Fruit fly (Drosophila melanogaster) whole organism, embryonic: Measurements from ENCODE around the gene H2.0.
A peak's percentile ranks its signal among the peaks of the same experiment; 100 is the strongest.

Experiments used
- Abd-B ChIP-seq: fragments of 200-800 bp; sonication (Bioruptor generic); optimal IDR thresholded peaks from 2 replicates; lab custom pipeline; 2018; ENCODE audit warnings: missing biosample characterization, mild to moderate bottlenecking, missing genetic modification characterization, moderate library complexity
- Adf1 ChIP-seq: fragments of 200-800 bp; sonication (Bioruptor generic); IDR thresholded peaks from 2 replicates; pipeline ENCODE4 v1.3.6; 2022; ENCODE audit warnings: missing biosample characterization, missing genetic modification characterization
- Antp ChIP-seq: fragments of 200-800 bp; sonication (Bioruptor generic); optimal IDR thresholded peaks from 3 replicates; lab custom pipeline; 2016; ENCODE audit warnings: missing biosample characterization, missing genetic modification characterization
- CG10543 ChIP-seq: fragments of 200-800 bp; sonication (Bioruptor generic); optimal IDR thresholded peaks from 3 replicates; lab custom pipeline; 2017; ENCODE audit warnings: missing biosample characterization, mild to moderate bottlenecking, missing genetic modification characterization, moderate library complexity
- CG11247 ChIP-seq: fragments of 200-800 bp; sonication (Bioruptor generic); IDR thresholded peaks from 2 replicates; pipeline ENCODE4 v1.3.6; 2022; ENCODE audit warnings: missing biosample characterization, missing genetic modification characterization
- CG12236 ChIP-seq: fragments of 200-800 bp; sonication (Bioruptor generic); optimal IDR thresholded peaks from 2 replicates; lab custom pipeline; 2016; ENCODE audit warnings: missing biosample characterization, missing genetic modification characterization
- CG12299 ChIP-seq: fragments of 200-800 bp; sonication (Bioruptor generic); optimal IDR thresholded peaks from 2 replicates; lab custom pipeline; 2018; ENCODE audit warnings: missing biosample characterization, mild to moderate bottlenecking, missing genetic modification characterization
- CG13287 ChIP-seq: fragments of 200-800 bp; sonication (Bioruptor generic); IDR thresholded peaks from 2 replicates; pipeline ENCODE4 v1.3.6; 2022; ENCODE audit warnings: missing biosample characterization, missing genetic modification characterization; ENCODE audit not compliant: partially characterized antibody
- CG13624 ChIP-seq: fragments of 200-800 bp; sonication (Bioruptor generic); optimal IDR thresholded peaks from 2 replicates; lab custom pipeline; 2016; ENCODE audit warnings: missing biosample characterization, missing genetic modification characterization
- CG14667 ChIP-seq: fragments of 200-800 bp; sonication (Bioruptor generic); IDR thresholded peaks from 2 replicates; pipeline ENCODE4 v1.3.6; 2022; ENCODE audit warnings: missing biosample characterization, missing genetic modification characterization
- CG15073 ChIP-seq: fragments of 200-800 bp; sonication (Bioruptor generic); optimal IDR thresholded peaks from 2 replicates; lab custom pipeline; 2016; ENCODE audit warnings: missing biosample characterization, missing genetic modification characterization
- CG15514 ChIP-seq: fragments of 200-800 bp; sonication (Bioruptor generic); optimal IDR thresholded peaks from 3 replicates; lab custom pipeline; 2017; ENCODE audit warnings: missing biosample characterization, missing genetic modification characterization, mild to moderate bottlenecking, moderate library complexity, missing genetic modification reagents
- CG15601 ChIP-seq: fragments of 200-800 bp; sonication (Bioruptor generic); optimal IDR thresholded peaks from 3 replicates; lab custom pipeline; 2019; ENCODE audit warnings: missing biosample characterization, mild to moderate bottlenecking, missing genetic modification characterization, moderate library complexity
- CG15696 ChIP-seq: fragments of 200-800 bp; sonication (Bioruptor generic); optimal IDR thresholded peaks from 2 replicates; lab custom pipeline; 2019; ENCODE audit warnings: missing biosample characterization, mild to moderate bottlenecking, missing genetic modification characterization, moderate library complexity
- CG33557 ChIP-seq: fragments of 200-800 bp; sonication (Bioruptor generic); optimal IDR thresholded peaks from 2 replicates; lab custom pipeline; 2019; ENCODE audit warnings: missing biosample characterization, mild to moderate bottlenecking, missing genetic modification characterization, moderate library complexity
- CG4820 ChIP-seq: fragments of 200-800 bp; sonication (Bioruptor generic); optimal IDR thresholded peaks from 3 replicates; lab custom pipeline; 2016; ENCODE audit warnings: missing biosample characterization, missing genetic modification characterization
- CG9797 ChIP-seq: fragments of 200-800 bp; sonication (Bioruptor generic); optimal IDR thresholded peaks from 3 replicates; lab custom pipeline; 2018; ENCODE audit warnings: missing biosample characterization, mild to moderate bottlenecking, missing genetic modification characterization
- CrebB ChIP-seq: fragments of 200-800 bp; sonication (Bioruptor generic); optimal IDR thresholded peaks from 3 replicates; lab custom pipeline; 2018; ENCODE audit warnings: missing biosample characterization, mild to moderate bottlenecking, missing genetic modification characterization
- E2f2 ChIP-seq: fragments of 200-800 bp; sonication (Bioruptor generic); IDR thresholded peaks from 2 replicates; pipeline ENCODE4 v1.3.6; 2022; ENCODE audit warnings: missing biosample characterization, missing genetic modification characterization
- Fer1 ChIP-seq: fragments of 200-800 bp; sonication (Bioruptor generic); optimal IDR thresholded peaks from 2 replicates; lab custom pipeline; 2017; ENCODE audit warnings: missing biosample characterization, mild to moderate bottlenecking, missing genetic modification characterization
- Fer2 ChIP-seq: fragments of 200-800 bp; sonication (Bioruptor generic); optimal IDR thresholded peaks from 2 replicates; lab custom pipeline; 2018; ENCODE audit warnings: missing biosample characterization, mild to moderate bottlenecking, missing genetic modification characterization, moderate library complexity
- Gug ChIP-seq: fragments of 200-800 bp; sonication (Bioruptor generic); IDR thresholded peaks from 4 replicates; pipeline ENCODE4 v1.3.6; 2022; ENCODE audit warnings: missing biosample characterization, missing genetic modification characterization
- H15 ChIP-seq: fragments of 200-800 bp; sonication (Bioruptor generic); IDR thresholded peaks from 3 replicates; pipeline ENCODE4 v1.3.6; 2022; ENCODE audit warnings: missing biosample characterization, missing genetic modification characterization
- HmgZ ChIP-seq: fragments of 200-800 bp; sonication (Bioruptor generic); optimal IDR thresholded peaks from 2 replicates; lab custom pipeline; 2018; ENCODE audit warnings: missing biosample characterization, mild to moderate bottlenecking, missing genetic modification characterization
- Ravus ChIP-seq: fragments of 200-800 bp; sonication (Bioruptor generic); IDR thresholded peaks from 2 replicates; pipeline ENCODE4 v1.3.6; 2022; ENCODE audit warnings: missing biosample characterization, missing genetic modification characterization
- Six4 ChIP-seq: fragments of 200-800 bp; sonication (Bioruptor generic); optimal IDR thresholded peaks from 2 replicates; lab custom pipeline; 2016; ENCODE audit warnings: missing biosample characterization, missing genetic modification characterization
- Sox100B ChIP-seq: fragments of 200-800 bp; sonication (Bioruptor generic); optimal IDR thresholded peaks from 3 replicates; lab custom pipeline; 2018; ENCODE audit warnings: missing biosample characterization, mild to moderate bottlenecking, missing genetic modification characterization
- Spps ChIP-seq: fragments of 200-800 bp; sonication (Bioruptor generic); optimal IDR thresholded peaks from 2 replicates; lab custom pipeline; 2018; ENCODE audit warnings: missing biosample characterization, mild to moderate bottlenecking, missing genetic modification characterization
- Trl ChIP-seq, 3 experiments: fragments of >200 bp in 2 of 3; fragments of 200-800 bp in 1 of 3; sonication (Bioruptor generic) in 1 of 3; optimal IDR thresholded peaks; 2 replicates in 1 of 3; 3 replicates in 2 of 3; lab custom pipeline; 2016 to 2017; ENCODE audit warnings: missing biosample characterization in 1 of 3, missing genetic modification characterization in 1 of 3
- Xrp1 ChIP-seq: fragments of 200-800 bp; sonication (Bioruptor generic); IDR thresholded peaks from 2 replicates; pipeline ENCODE4 v1.3.6; 2022; ENCODE audit warnings: missing biosample characterization, missing genetic modification characterization
- ab ChIP-seq: fragments of 200-800 bp; sonication (Bioruptor generic); optimal IDR thresholded peaks from 2 replicates; lab custom pipeline; 2016; ENCODE audit warnings: missing biosample characterization, missing genetic modification characterization
- cas ChIP-seq: fragments of 200-800 bp; sonication (Bioruptor generic); IDR thresholded peaks from 2 replicates; pipeline ENCODE4 v1.3.6; 2022; ENCODE audit warnings: missing biosample characterization, missing genetic modification characterization
- chinmo ChIP-seq: fragments of 200-800 bp; sonication (Bioruptor generic); IDR thresholded peaks from 4 replicates; pipeline ENCODE4 v1.3.6; 2022; ENCODE audit warnings: missing biosample characterization, missing genetic modification characterization; ENCODE audit not compliant: partially characterized antibody
- dmrt99B ChIP-seq: fragments of 200-800 bp; sonication (Bioruptor generic); optimal IDR thresholded peaks from 2 replicates; lab custom pipeline; 2018; ENCODE audit warnings: missing biosample characterization, mild to moderate bottlenecking, missing genetic modification characterization, moderate library complexity
- ems ChIP-seq: fragments of 200-800 bp; sonication (Bioruptor generic); optimal IDR thresholded peaks from 3 replicates; lab custom pipeline; 2016; ENCODE audit warnings: missing biosample characterization, missing genetic modification characterization
- en ChIP-seq: fragments of 200-800 bp; sonication (Bioruptor generic); optimal IDR thresholded peaks from 2 replicates; lab custom pipeline; 2016; ENCODE audit warnings: missing biosample characterization, missing genetic modification characterization
- ewg ChIP-seq: fragments of 200-800 bp; sonication (Bioruptor generic); optimal IDR thresholded peaks from 3 replicates; lab custom pipeline; 2017; ENCODE audit warnings: mild to moderate bottlenecking, missing biosample characterization, missing genetic modification reagents, missing genetic modification characterization
- exex ChIP-seq: fragments of 200-800 bp; sonication (Bioruptor generic); optimal IDR thresholded peaks from 4 replicates; lab custom pipeline; 2018; ENCODE audit warnings: missing biosample characterization, mild to moderate bottlenecking, missing genetic modification characterization, moderate library complexity
- ftz-f1 ChIP-seq: fragments of 200-800 bp; sonication (Bioruptor generic); optimal IDR thresholded peaks from 2 replicates; lab custom pipeline; 2016; ENCODE audit warnings: missing biosample characterization, missing genetic modification characterization
- grn ChIP-seq: fragments of 200-800 bp; sonication (Bioruptor generic); optimal IDR thresholded peaks from 3 replicates; lab custom pipeline; 2017; ENCODE audit warnings: missing biosample characterization, missing genetic modification characterization
- her ChIP-seq: fragments of 200-800 bp; sonication (Bioruptor generic); optimal IDR thresholded peaks from 2 replicates; lab custom pipeline; 2016; ENCODE audit warnings: missing biosample characterization, missing genetic modification characterization
- insv ChIP-seq, 2 experiments: fragments of 200-800 bp; sonication (Bioruptor generic); optimal IDR thresholded peaks; 3 replicates each; lab custom pipeline; 2016 to 2018; ENCODE audit warnings: missing biosample characterization in 2 of 2, missing genetic modification characterization in 2 of 2
- luna ChIP-seq: fragments of 200-800 bp; sonication (Bioruptor generic); optimal IDR thresholded peaks from 2 replicates; lab custom pipeline; 2016; ENCODE audit warnings: missing biosample characterization, missing genetic modification characterization
- nerfin-1 ChIP-seq: fragments of 200-800 bp; sonication (Bioruptor generic); optimal IDR thresholded peaks from 3 replicates; lab custom pipeline; 2019; ENCODE audit warnings: missing biosample characterization, mild to moderate bottlenecking, missing genetic modification characterization, moderate library complexity
- phol ChIP-seq: fragments of 200-800 bp; sonication (Bioruptor generic); optimal IDR thresholded peaks from 3 replicates; lab custom pipeline; 2018; ENCODE audit warnings: missing biosample characterization, mild to moderate bottlenecking, missing genetic modification characterization, moderate library complexity
- pum ChIP-seq: fragments of 200-800 bp; sonication (Bioruptor generic); optimal IDR thresholded peaks from 2 replicates; lab custom pipeline; 2016; ENCODE audit warnings: missing biosample characterization, missing genetic modification characterization
- ro ChIP-seq: fragments of 200-800 bp; sonication (Bioruptor generic); IDR thresholded peaks from 2 replicates; pipeline ENCODE4 v1.3.6; 2022; ENCODE audit warnings: missing biosample characterization, missing genetic modification characterization
- sr ChIP-seq: fragments of 200-800 bp; sonication (Bioruptor generic); IDR thresholded peaks from 3 replicates; pipeline ENCODE4 v1.3.6; 2022; ENCODE audit warnings: missing biosample characterization, missing genetic modification characterization
- stwl ChIP-seq: fragments of 200-800 bp; sonication (Bioruptor generic); optimal IDR thresholded peaks from 3 replicates; lab custom pipeline; 2018; ENCODE audit warnings: missing biosample characterization, mild to moderate bottlenecking, missing genetic modification characterization, moderate library complexity

The H2.0 gene

DNA sequence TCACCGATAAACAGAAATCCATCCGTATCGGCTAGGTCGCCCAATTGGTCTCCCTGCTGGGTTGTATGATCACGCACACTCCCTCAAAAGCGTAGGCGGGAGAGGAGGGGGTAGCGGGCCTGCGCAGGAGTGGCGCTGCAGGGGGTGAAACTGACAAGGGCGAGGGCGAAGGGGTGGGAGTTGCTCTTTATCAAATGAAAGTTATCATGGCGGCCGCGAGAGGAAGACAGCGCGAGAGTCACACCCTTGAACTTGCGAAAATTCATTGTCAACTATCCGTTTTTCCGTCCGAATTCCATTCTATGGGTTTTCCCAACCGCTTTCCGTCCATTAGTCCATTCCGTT, 40.2 kb downstream of the H2.0 start (continued):
- TF ChIP-seq sr (GFP tag; lab: Robert Waterston, UW) (no peak), cas (no peak), Adf1 (GFP tag; lab: Robert Waterston, UW) (no peak), ab (no peak), phol (peak; percentile 61), Fer2 (no peak), Spps (tag; lab: Kevin White, UChicago) (no peak)

dm6 chr2L:5978333-5979054, 40.7 kb downstream of the H2.0 start:
- no peak for TF ChIP-seq CG15601 (tag; lab: Kevin White, UChicago)
- TF ChIP-seq Ravus: no peak
- TF ChIP-seq stwl (tag; lab: Kevin White, UChicago): peak; percentile 2
- TF ChIP-seq Abd-B (GFP tag; lab: Kevin White, UChicago): no peak
- peak; percentile 94 for TF ChIP-seq grn (GFP tag; lab: Kevin White, UChicago)
- TF ChIP-seq chinmo (GFP tag; lab: Robert Waterston, UW): no peak
- peak; percentile 12 for TF ChIP-seq Six4
- no peak for TF ChIP-seq luna (GFP tag; lab: Kevin White, UChicago)
- TF ChIP-seq CG12299: no peak
- TF ChIP-seq CG33557 (GFP tag; lab: Kevin White, UChicago): no peak
- no peak for TF ChIP-seq Xrp1 (GFP tag; lab: Robert Waterston, UW)
- TF ChIP-seq exex (tag; lab: Kevin White, UChicago): no peak
- no peak for TF ChIP-seq ro (GFP tag; lab: Robert Waterston, UW)
- no peak for TF ChIP-seq ftz-f1
- TF ChIP-seq pum (GFP tag; lab: Kevin White, UChicago): no peak
- TF ChIP-seq CG15073 (GFP tag; lab: Kevin White, UChicago): no peak
- peak in 1 of 2 experiments; percentile 85 for TF ChIP-seq insv (GFP tag; optimal IDR thresholded peaks at IDR 0.05; lab: Kevin White, UChicago)
- no peak for TF ChIP-seq CG4820
- TF ChIP-seq HmgZ (tag; lab: Kevin White, UChicago): no peak
- no peak for TF ChIP-seq nerfin-1
- TF ChIP-seq ems (GFP tag; lab: Kevin White, UChicago): no peak
- TF ChIP-seq ewg (GFP tag; lab: Kevin White, UChicago): no peak
- peak in 1 of 2 experiments; percentile 21 for TF ChIP-seq Trl (optimal IDR thresholded peaks at IDR 0.05; lab: Kevin White, UChicago)
- no peak for TF ChIP-seq Trl (GFP tag; optimal IDR thresholded peaks at IDR 0.05; lab: Kevin White, UChicago)
- no peak for TF ChIP-seq CG9797 (GFP tag; lab: Kevin White, UChicago)
- TF ChIP-seq Gug (GFP tag; lab: Robert Waterston, UW): no peak
- no peak for TF ChIP-seq phol
- TF ChIP-seq en (GFP tag; lab: Kevin White, UChicago): no peak
- TF ChIP-seq CG15696 (tag; lab: Kevin White, UChicago): no peak
- no peak for TF ChIP-seq CG11247 (GFP tag; lab: Robert Waterston, UW)
- TF ChIP-seq CG10543 (GFP tag; lab: Kevin White, UChicago): peak; percentile 13
- no peak for TF ChIP-seq her
- no peak for TF ChIP-seq CG13624 (GFP tag; lab: Kevin White, UChicago)
- no peak for TF ChIP-seq Antp (GFP tag; lab: Kevin White, UChicago)
- TF ChIP-seq CG13287 (GFP tag; lab: Robert Waterston, UW): no peak
- TF ChIP-seq H15 (GFP tag; lab: Robert Waterston, UW): no peak
- no peak for TF ChIP-seq CrebB (tag; lab: Kevin White, UChicago)
- no peak for TF ChIP-seq E2f2 (GFP tag; lab: Robert Waterston, UW)
- no peak for TF ChIP-seq Sox100B
- no peak for TF ChIP-seq CG14667 (GFP tag; lab: Robert Waterston, UW)
- TF ChIP-seq Fer1 (GFP tag; lab: Kevin White, UChicago): peak; percentile 35
- no peak for TF ChIP-seq dmrt99B (tag; lab: Kevin White, UChicago)
- peak; percentile 11 for TF ChIP-seq CG15514 (GFP tag; lab: Kevin White, UChicago)
- TF ChIP-seq CG12236 (GFP tag; lab: Kevin White, UChicago): no peak
